Fruit fly (Drosophila melanogaster): Measurements from ENCODE around the gene CG5466.

dm6 chr3R:20634674-20635594 lies 17.3 kb downstream of the CG5466 start, which contains the start of the genes Pi3K92E and Lrrk:
- peak; percentile 86 for TF ChIP-seq Opbp (GFP tag; IDR thresholded peaks at IDR 0.05; ENCODE audit: partially characterized antibody)
- TF ChIP-seq Dll (GFP tag; IDR thresholded peaks at IDR 0.05; ENCODE audit: partially characterized antibody), result peak; percentile 93
- no peak for TF ChIP-seq CG14965 (GFP tag; optimal IDR thresholded peaks at IDR 0.05; ENCODE audit: borderline replicate concordance)
- TF ChIP-seq zfh2 (GFP tag; optimal IDR thresholded peaks at IDR 0.05), result no peak
- peak; percentile 1 for TF ChIP-seq pfk (GFP tag; optimal IDR thresholded peaks at IDR 0.05)
- no peak for TF ChIP-seq fu2 (GFP tag; optimal IDR thresholded peaks at IDR 0.05)
- TF ChIP-seq Xrp1 (GFP tag; IDR thresholded peaks at IDR 0.05), result no peak
- no peak for TF ChIP-seq CG16779 (GFP tag; IDR thresholded peaks at IDR 0.05)
- no peak for TF ChIP-seq seq (GFP tag; IDR thresholded peaks at IDR 0.05)
- TF ChIP-seq CG13894 (tag; optimal IDR thresholded peaks at IDR 0.05), result no peak
- TF ChIP-seq CG8478 (optimal IDR thresholded peaks at IDR 0.05), result no peak
